Worm (Caenorhabditis elegans) whole organism, mixed stage, embryonic: Measurements from ENCODE around the gene Y59C2A.3.

Source experiments
- bed-3 ChIP-seq: fragments of 200-800 bp; sonication (Bioruptor generic); optimal IDR thresholded peaks from 3 replicates; lab custom pipeline; 2018; ENCODE audit warnings: mild to moderate bottlenecking, missing genetic modification characterization, moderate library complexity, missing compliant biosample characterization
- ces-1 ChIP-seq: fragments of 150-350 bp; optimal IDR thresholded peaks from 2 replicates; lab custom pipeline; 2014; ENCODE audit warnings: missing biosample characterization, missing genetic modification reagents, missing genetic modification characterization
- cnd-1 ChIP-seq: fragments of 200-800 bp; sonication (Bioruptor generic); optimal IDR thresholded peaks from 2 replicates; lab custom pipeline; 2018; ENCODE audit warnings: mild to moderate bottlenecking, missing genetic modification characterization, missing compliant biosample characterization
- elt-1 ChIP-seq: sonication (generic microtip); optimal IDR thresholded peaks from 2 replicates; lab custom pipeline; 2017; ENCODE audit warnings: missing genetic modification characterization, mild to moderate bottlenecking, missing compliant biosample characterization, antibody characterized with exemption, moderate library complexity, borderline replicate concordance; ENCODE audit not compliant: insufficient read depth
- ham-2 ChIP-seq: fragments of 200-800 bp; sonication (Bioruptor generic); optimal IDR thresholded peaks from 2 replicates; lab custom pipeline; 2018; ENCODE audit warnings: mild to moderate bottlenecking, missing genetic modification characterization, missing compliant biosample characterization
- mep-1 ChIP-seq: fragments of 150-350 bp; optimal IDR thresholded peaks from 2 replicates; lab custom pipeline; 2017; ENCODE audit warnings: missing biosample characterization, missing genetic modification reagents, missing genetic modification characterization, inconsistent platforms
- nhr-12 ChIP-seq: fragments of 150-350 bp; optimal IDR thresholded peaks from 2 replicates; lab custom pipeline; 2014; ENCODE audit warnings: missing biosample characterization, missing genetic modification characterization
- nhr-2 ChIP-seq: fragments of 150-350 bp; optimal IDR thresholded peaks from 2 replicates; lab custom pipeline; 2014; ENCODE audit warnings: missing biosample characterization, missing genetic modification characterization
- snpc-4 ChIP-seq: fragments of 150-350 bp; optimal IDR thresholded peaks from 2 replicates; lab custom pipeline; 2014; ENCODE audit warnings: missing biosample characterization, missing genetic modification characterization
- sptf-1 ChIP-seq: sonication (generic microtip); optimal IDR thresholded peaks from 2 replicates; lab custom pipeline; 2017; ENCODE audit warnings: mild to moderate bottlenecking, missing genetic modification characterization, moderate library complexity, missing compliant biosample characterization
- unc-120 ChIP-seq: sonication (generic microtip); optimal IDR thresholded peaks from 2 replicates; lab custom pipeline; 2017; ENCODE audit warnings: missing genetic modification characterization, missing compliant biosample characterization; ENCODE audit not compliant: poor library complexity, severe bottlenecking

Gene Y59C2A.3

DNA sequence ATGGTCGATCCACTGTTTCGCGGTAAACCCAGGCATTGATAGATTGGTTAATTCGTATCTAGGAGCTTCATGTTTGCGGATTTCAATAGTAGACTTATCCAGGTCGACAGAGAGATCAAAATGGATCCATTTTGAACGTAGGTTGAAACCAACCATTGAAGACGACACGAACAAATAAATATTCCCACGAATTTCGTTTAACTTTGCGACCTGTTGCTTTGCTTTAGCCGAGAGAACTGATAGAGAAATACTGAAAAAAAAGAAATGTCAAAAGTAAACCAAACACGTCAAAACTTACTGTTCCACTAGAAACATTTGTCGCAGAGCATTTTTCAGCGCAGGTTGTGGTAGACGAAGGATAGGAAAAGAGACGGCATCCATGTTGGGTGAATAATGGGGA, 51.3 kb downstream of the Y59C2A.3 start, which contains the start of gene fbxb-38:
TSS of gene fbxb-38 (minus strand) at position 390 of the 400 bp plus-strand sequence.
- TF ChIP-seq elt-1 (tag; lab: Kevin White, UChicago) (no peak), nhr-12 (no peak), ham-2 (GFP tag; lab: Kevin White, UChicago) (no peak), ces-1 (GFP tag; lab: Kevin White, UChicago) (no peak), sptf-1 (tag; lab: Kevin White, UChicago) (no peak), nhr-2 (tag; lab: Kevin White, UChicago) (no peak), bed-3 (no peak), snpc-4 (tag; lab: Kevin White, UChicago) (no peak)
- TF ChIP-seq, all 35 proteins: peak for 0

DNA sequence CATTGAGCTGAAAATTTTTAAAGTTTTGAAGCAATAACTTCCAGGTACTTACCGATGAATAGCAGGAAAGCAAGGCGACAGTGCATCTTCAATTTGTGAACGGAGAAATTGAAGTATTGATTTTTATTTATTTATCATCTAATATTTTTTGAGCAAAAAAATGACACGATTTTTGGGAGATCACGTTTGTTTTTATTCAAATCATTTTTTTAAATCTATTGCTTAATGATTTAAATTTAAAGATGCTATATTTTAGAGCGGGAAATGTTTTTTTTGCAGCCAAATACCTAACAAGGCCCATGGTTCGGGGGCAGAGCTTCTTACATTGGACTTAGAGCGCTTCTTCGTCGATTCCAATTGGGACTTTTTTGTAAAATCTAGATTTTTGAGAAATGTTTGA, 53.3 kb downstream of the Y59C2A.3 start, which contains the start of gene C33C12.4:
TSS of gene C33C12.4 (minus strand) at position 101 of the 400 bp plus-strand sequence.
- no peak for TF ChIP-seq cnd-1
- TF ChIP-seq unc-120 (tag; lab: Kevin White, UChicago) = no peak
- no peak for TF ChIP-seq nhr-12
- TF ChIP-seq mep-1 = no peak
